Fruit fly (Drosophila melanogaster) whole organism, wandering third instar larva: ENCODE measurements around the gene Osi3.

ENCODE experiments used
- CG32264 ChIP-seq: fragments of 200-800 bp; sonication (Bioruptor generic); optimal IDR thresholded peaks from 2 replicates; lab custom pipeline; 2016; ENCODE audit warnings: missing biosample characterization, missing genetic modification characterization
- Dfd ChIP-seq: fragments of >200 bp; optimal IDR thresholded peaks from 2 replicates; lab custom pipeline; 2017; ENCODE audit warnings: missing biosample characterization, missing genetic modification characterization
- Dif ChIP-seq: fragments of 200-275, 200-300 bp; sonication (Bioruptor generic); optimal IDR thresholded peaks from 2 replicates; lab custom pipeline; 2018; ENCODE audit warnings: missing biosample characterization, missing genetic modification characterization; ENCODE audit not compliant: partially characterized antibody
- HLH106 ChIP-seq: fragments of 200-800 bp; optimal IDR thresholded peaks from 3 replicates; lab custom pipeline; 2019; ENCODE audit warnings: missing biosample characterization, mild to moderate bottlenecking, missing genetic modification characterization, moderate library complexity
- Hnf4 ChIP-seq: fragments of 200-800 bp; sonication (Bioruptor generic); optimal IDR thresholded peaks from 2 replicates; lab custom pipeline; 2016; ENCODE audit warnings: missing biosample characterization, mild to moderate bottlenecking, missing genetic modification characterization
- Hr78 ChIP-seq: fragments of >200 bp; optimal IDR thresholded peaks from 2 replicates; lab custom pipeline; 2017; ENCODE audit warnings: missing biosample characterization, missing genetic modification characterization
- Hr83 ChIP-seq: fragments of 200-300 bp; sonication (Bioruptor generic); optimal IDR thresholded peaks from 2 replicates; lab custom pipeline; 2016; ENCODE audit warnings: missing biosample characterization, mild to moderate bottlenecking, missing genetic modification characterization, moderate library complexity; ENCODE audit not compliant: poor library complexity, severe bottlenecking
- Jra ChIP-seq: sonication (Bioruptor generic); optimal IDR thresholded peaks from 2 replicates; lab custom pipeline; 2016; ENCODE audit warnings: missing biosample characterization, missing genetic modification characterization
- Mio ChIP-seq: sonication (Bioruptor generic); optimal IDR thresholded peaks from 2 replicates; lab custom pipeline; 2016; ENCODE audit warnings: missing biosample characterization, missing genetic modification characterization
- Myc ChIP-seq: fragments of >200 bp; optimal IDR thresholded peaks from 2 replicates; lab custom pipeline; 2017
- N ChIP-seq: fragments of >200 bp; optimal IDR thresholded peaks from 2 replicates; lab custom pipeline; 2018; ENCODE audit warnings: missing biosample characterization, missing external identifiers, missing genetic modification characterization
- OdsH ChIP-seq: fragments of 200-800 bp; sonication (Bioruptor generic); optimal IDR thresholded peaks from 2 replicates; lab custom pipeline; 2016; ENCODE audit warnings: missing biosample characterization, mild to moderate bottlenecking, missing genetic modification characterization
- Rel ChIP-seq, 2 experiments: fragments of 200-800 bp; sonication (Bioruptor generic) in 1 of 2; optimal IDR thresholded peaks; 2 replicates in 1 of 2; 3 replicates in 1 of 2; lab custom pipeline; 2016 to 2019; ENCODE audit warnings: mild to moderate bottlenecking in 2 of 2, missing biosample characterization in 2 of 2, missing genetic modification characterization in 2 of 2, moderate library complexity in 1 of 2
- Sp1 ChIP-seq: fragments of 200-800 bp; sonication (Bioruptor generic); optimal IDR thresholded peaks from 3 replicates; lab custom pipeline; 2019; ENCODE audit warnings: missing biosample characterization, mild to moderate bottlenecking, missing genetic modification characterization, moderate library complexity
- Vsx2 ChIP-seq: fragments of 200-300, 225-300 bp; sonication (Bioruptor generic); optimal IDR thresholded peaks from 2 replicates; lab custom pipeline; 2018; ENCODE audit warnings: missing biosample characterization, missing genetic modification characterization; ENCODE audit not compliant: partially characterized antibody
- br ChIP-seq: fragments of 200-800 bp; sonication (Bioruptor generic); optimal IDR thresholded peaks from 2 replicates; lab custom pipeline; 2016; ENCODE audit warnings: missing biosample characterization, missing genetic modification characterization
- brk ChIP-seq: fragments of 200-800 bp; sonication (Bioruptor generic); optimal IDR thresholded peaks from 2 replicates; lab custom pipeline; 2016; ENCODE audit warnings: missing biosample characterization, mild to moderate bottlenecking, missing genetic modification characterization
- dl ChIP-seq, 2 experiments: fragments of 175-275, 200-275 bp in 1 of 2; fragments of 200-275 bp in 1 of 2; sonication (Bioruptor generic); optimal IDR thresholded peaks; lab custom pipeline; 2018; ENCODE audit warnings: mild to moderate bottlenecking in 2 of 2, missing biosample characterization in 2 of 2, missing genetic modification characterization in 2 of 2, moderate library complexity in 2 of 2; ENCODE audit not compliant: partially characterized antibody in 2 of 2, insufficient read depth in 1 of 2
- dmrt93B ChIP-seq: fragments of 200-800 bp; sonication (Bioruptor generic); optimal IDR thresholded peaks from 2 replicates; lab custom pipeline; 2018; ENCODE audit warnings: missing biosample characterization, mild to moderate bottlenecking, missing genetic modification characterization
- ey ChIP-seq: fragments of 200-800 bp; sonication (Bioruptor generic); optimal IDR thresholded peaks from 2 replicates; lab custom pipeline; 2016; ENCODE audit warnings: missing biosample characterization, missing genetic modification characterization
- foxo ChIP-seq, 2 experiments: fragments of 200-800 bp; sonication (Bioruptor generic); optimal IDR thresholded peaks; 2 replicates in 1 of 2; 3 replicates in 1 of 2; lab custom pipeline; 2016 to 2017; ENCODE audit warnings: missing biosample characterization in 2 of 2, missing genetic modification characterization in 2 of 2
- fru ChIP-seq: fragments of 200-800 bp; sonication (Bioruptor generic); optimal IDR thresholded peaks from 3 replicates; lab custom pipeline; 2016; ENCODE audit warnings: missing biosample characterization, mild to moderate bottlenecking, missing genetic modification characterization
- h ChIP-seq: fragments of 200-800 bp; sonication (Bioruptor generic); optimal IDR thresholded peaks from 3 replicates; lab custom pipeline; 2016; ENCODE audit warnings: missing biosample characterization, mild to moderate bottlenecking, missing genetic modification characterization
- jim ChIP-seq: fragments of 175-275, 200-325 bp; sonication (Bioruptor generic); optimal IDR thresholded peaks from 2 replicates; lab custom pipeline; 2016; ENCODE audit warnings: missing biosample characterization, mild to moderate bottlenecking, missing genetic modification characterization
- lola ChIP-seq: fragments of >200 bp; optimal IDR thresholded peaks from 2 replicates; lab custom pipeline; 2017; ENCODE audit warnings: missing biosample characterization, missing genetic modification characterization
- psq ChIP-seq: fragments of 200-800 bp; sonication (Bioruptor generic); optimal IDR thresholded peaks from 3 replicates; lab custom pipeline; 2017; ENCODE audit warnings: missing biosample characterization, mild to moderate bottlenecking, missing genetic modification characterization, moderate library complexity
- rgr ChIP-seq: fragments of 200-800 bp; sonication (Bioruptor generic); optimal IDR thresholded peaks from 3 replicates; lab custom pipeline; 2016; ENCODE audit warnings: missing biosample characterization, mild to moderate bottlenecking, missing genetic modification characterization
- sage ChIP-seq: fragments of 200-800 bp; sonication (Bioruptor generic); optimal IDR thresholded peaks from 2 replicates; lab custom pipeline; 2016; ENCODE audit warnings: missing biosample characterization, mild to moderate bottlenecking, missing genetic modification characterization
- sv ChIP-seq: fragments of 200-800 bp; sonication (Bioruptor generic); optimal IDR thresholded peaks from 3 replicates; lab custom pipeline; 2016; ENCODE audit warnings: missing biosample characterization, missing genetic modification characterization
- usp ChIP-seq: fragments of >200 bp; optimal IDR thresholded peaks from 2 replicates; lab custom pipeline; 2017; ENCODE audit warnings: missing biosample characterization, missing genetic modification characterization
- woc ChIP-seq: sonication (Bioruptor generic); optimal IDR thresholded peaks from 2 replicates; lab custom pipeline; 2016; ENCODE audit warnings: missing biosample characterization, mild to moderate bottlenecking, missing genetic modification characterization

Gene Osi3

DNA sequence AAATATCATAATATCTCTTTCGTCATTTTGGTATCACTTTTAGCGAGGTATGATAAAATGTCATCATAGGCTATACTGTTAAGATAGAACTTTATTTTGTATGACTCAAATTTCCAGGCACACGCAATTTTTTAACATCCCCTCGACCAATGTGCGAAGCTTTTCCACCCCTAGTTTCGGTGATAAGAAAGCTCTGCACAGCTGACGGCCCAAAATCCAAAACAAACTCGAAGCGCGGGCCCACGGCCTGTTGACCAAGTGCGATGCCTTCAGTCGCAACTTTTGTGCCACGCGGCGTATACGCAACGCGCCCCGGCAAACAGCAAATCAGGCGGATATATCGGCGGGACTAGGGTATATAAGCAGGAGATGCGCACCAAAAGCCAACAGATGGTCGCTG, 28.6 kb upstream of the Osi3 start, which contains the start of gene NPFR:
TSS of gene NPFR (plus strand) at position 301 of the 400 bp plus-strand sequence.
- no peak for TF ChIP-seq fru (GFP tag; lab: Kevin White, UChicago)
- no peak for TF ChIP-seq HLH106 (tag; lab: Kevin White, UChicago)
- TF ChIP-seq OdsH (GFP tag; lab: Kevin White, UChicago) = no peak
- no peak for TF ChIP-seq Hr78 (GFP tag; lab: Kevin White, UChicago)
- no peak for TF ChIP-seq ey
- TF ChIP-seq Vsx2 = no peak
- TF ChIP-seq Hnf4 = no peak
- TF ChIP-seq foxo (GFP tag; optimal IDR thresholded peaks at IDR 0.05; lab: Kevin White, UChicago) = no peak
- no peak for TF ChIP-seq Dif (GFP tag; lab: Kevin White, UChicago)

DNA sequence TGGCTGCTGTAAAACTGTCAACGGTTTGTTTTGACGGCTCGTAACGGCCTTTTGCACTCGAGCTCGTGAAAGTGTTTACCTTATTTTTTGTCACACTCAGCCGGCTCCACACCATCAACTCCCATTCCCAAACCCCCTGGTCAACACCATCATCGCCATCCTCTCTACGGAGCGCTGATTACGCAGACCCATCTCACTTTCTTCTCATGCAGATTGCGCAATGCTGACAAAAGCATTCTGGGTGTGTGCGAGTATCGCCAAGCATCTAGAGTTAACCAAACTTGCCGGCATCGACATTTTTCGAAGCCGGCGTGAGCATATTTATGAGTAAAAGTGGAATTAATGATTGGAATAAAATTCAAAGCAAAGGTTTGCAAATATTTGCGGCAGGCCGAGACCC, 19.2 kb upstream of the Osi3 start:
- TF ChIP-seq foxo (GFP tag; optimal IDR thresholded peaks at IDR 0.05; lab: Kevin White, UChicago) (no peak), Mio (GFP tag; lab: Kevin White, UChicago) (no peak), N (no peak), Hr83 (GFP tag; lab: Kevin White, UChicago) (no peak), sv (GFP tag; lab: Kevin White, UChicago) (no peak)

DNA sequence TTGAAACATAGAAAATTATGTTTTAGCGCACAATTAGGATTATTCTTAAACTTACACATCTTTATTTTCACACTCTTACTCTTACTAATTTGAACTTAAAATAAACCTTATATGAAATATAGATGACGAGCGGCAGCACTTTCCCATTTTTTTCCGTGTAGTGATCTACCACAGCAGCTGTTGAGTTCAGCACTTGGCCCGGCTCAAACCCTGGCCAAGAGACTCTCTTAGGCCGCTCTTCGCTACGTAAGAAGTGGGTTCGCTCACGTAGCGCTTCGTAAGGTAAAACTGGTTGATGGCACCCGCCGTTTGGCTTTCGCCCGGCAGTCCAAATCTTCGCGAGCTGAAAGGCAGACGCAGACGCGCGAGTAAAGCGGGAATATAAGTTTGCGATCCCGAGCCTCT, 17.1 kb upstream of the Osi3 start, which contains the start of gene Osi24:
TSS of gene Osi24 (plus strand) at position 324 of the 405 bp plus-strand sequence.
- TF ChIP-seq dmrt93B (GFP tag; lab: Kevin White, UChicago) (peak; percentile 8), Myc (lab: Kevin White, UChicago) (no peak), Sp1 (GFP tag; lab: Kevin White, UChicago) (peak; percentile 8), Hr83 (GFP tag; lab: Kevin White, UChicago) (no peak), Hnf4 (peak; percentile 63), fru (GFP tag; lab: Kevin White, UChicago) (peak; percentile 53), br (GFP tag; lab: Kevin White, UChicago) (peak; percentile 27), HLH106 (tag; lab: Kevin White, UChicago) (peak; percentile 19), sage (GFP tag; lab: Kevin White, UChicago) (no peak), woc (GFP tag; lab: Kevin White, UChicago) (peak; percentile 15), Jra (GFP tag; lab: Kevin White, UChicago) (no peak), dl (GFP tag; optimal IDR thresholded peaks at IDR 0.05; lab: Kevin White, UChicago; ENCODE audit: insufficient read depth in 1 of 2, partially characterized antibody in 2 of 2) (peak in 1 of 2 experiments; percentile 33), usp (GFP tag; lab: Kevin White, UChicago) (no peak), rgr (GFP tag; lab: Kevin White, UChicago) (peak; percentile 64), lola (GFP tag; lab: Kevin White, UChicago) (no peak), Dfd (GFP tag; lab: Kevin White, UChicago) (no peak), foxo (GFP tag; optimal IDR thresholded peaks at IDR 0.05; lab: Kevin White, UChicago) (peak in 1 of 2 experiments; percentile 64), ey (peak; percentile 58), brk (GFP tag; lab: Kevin White, UChicago) (peak; percentile 25), Mio (GFP tag; lab: Kevin White, UChicago) (no peak), psq (peak; percentile 14), OdsH (GFP tag; lab: Kevin White, UChicago) (peak; percentile 68), h (GFP tag; lab: Kevin White, UChicago) (peak; percentile 73), N (no peak), jim (GFP tag; lab: Kevin White, UChicago) (no peak), CG32264 (GFP tag; lab: Kevin White, UChicago) (no peak), Dif (GFP tag; lab: Kevin White, UChicago) (peak; percentile 29), sv (GFP tag; lab: Kevin White, UChicago) (peak; percentile 24)

DNA sequence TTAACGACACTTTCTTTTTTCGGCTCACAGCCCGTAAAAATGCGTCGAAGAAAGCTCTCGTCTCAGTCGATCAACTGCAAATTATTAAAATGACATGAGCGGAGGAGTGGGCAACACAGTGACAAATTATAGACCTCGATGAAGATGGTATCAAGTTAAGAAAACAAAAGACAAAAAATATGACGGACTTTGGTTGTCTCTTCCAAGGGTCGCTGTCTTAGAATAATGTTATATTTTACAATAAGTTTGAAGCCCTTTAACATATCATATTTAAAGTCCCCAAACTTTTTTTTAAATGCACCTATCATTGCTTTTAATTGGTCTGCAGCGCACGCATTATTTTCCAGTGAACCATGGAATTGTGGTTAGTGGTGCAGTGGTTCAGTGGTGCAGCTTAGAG, 15.9 kb upstream of the Osi3 start:
- TF ChIP-seq Mio (GFP tag; lab: Kevin White, UChicago) (no peak), Vsx2 (no peak), lola (GFP tag; lab: Kevin White, UChicago) (no peak), woc (GFP tag; lab: Kevin White, UChicago) (no peak), Rel (GFP tag; optimal IDR thresholded peaks at IDR 0.05; lab: Kevin White, UChicago) (no peak), Rel (tag; optimal IDR thresholded peaks at IDR 0.05; lab: Kevin White, UChicago) (no peak), psq (no peak), Myc (lab: Kevin White, UChicago) (no peak), usp (GFP tag; lab: Kevin White, UChicago) (no peak), sage (GFP tag; lab: Kevin White, UChicago) (no peak), OdsH (GFP tag; lab: Kevin White, UChicago) (no peak), h (GFP tag; lab: Kevin White, UChicago) (no peak), Sp1 (GFP tag; lab: Kevin White, UChicago) (no peak)
